Worm (Caenorhabditis elegans): Measurements from ENCODE around the gene clc-26.

clc-26 gene

DNA sequence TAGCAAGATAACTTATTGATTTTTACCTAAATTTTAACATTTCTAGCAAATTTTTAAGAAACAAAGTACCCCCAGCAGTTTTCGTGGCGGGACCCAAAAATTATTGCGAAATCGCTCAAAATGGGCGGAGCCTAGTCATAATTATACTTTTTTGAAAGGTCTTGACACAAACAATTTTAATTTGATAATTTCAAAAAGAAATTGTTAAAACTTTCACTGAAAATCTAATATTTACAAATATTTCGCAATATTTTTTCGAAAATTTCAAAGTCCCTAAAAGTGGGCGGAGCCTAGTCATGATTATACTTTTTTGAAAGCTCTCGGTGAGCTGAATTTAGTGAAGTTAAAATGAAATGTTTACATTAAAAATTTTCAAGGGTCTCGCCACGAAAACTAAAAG is 26.4 kb downstream of the clc-26 start:
- TF ChIP-seq fkh-10 (GFP tag; optimal IDR thresholded peaks at IDR 0.05): no peak
- no peak for TF ChIP-seq snpc-4 (tag; optimal IDR thresholded peaks at IDR 0.05)
- TF ChIP-seq efl-1 (optimal IDR thresholded peaks at IDR 0.05): no peak
- peak in 1 of 2 experiments; percentile 47 for TF ChIP-seq efl-1 (GFP tag; optimal IDR thresholded peaks at IDR 0.05 in 1 of 2)

DNA sequence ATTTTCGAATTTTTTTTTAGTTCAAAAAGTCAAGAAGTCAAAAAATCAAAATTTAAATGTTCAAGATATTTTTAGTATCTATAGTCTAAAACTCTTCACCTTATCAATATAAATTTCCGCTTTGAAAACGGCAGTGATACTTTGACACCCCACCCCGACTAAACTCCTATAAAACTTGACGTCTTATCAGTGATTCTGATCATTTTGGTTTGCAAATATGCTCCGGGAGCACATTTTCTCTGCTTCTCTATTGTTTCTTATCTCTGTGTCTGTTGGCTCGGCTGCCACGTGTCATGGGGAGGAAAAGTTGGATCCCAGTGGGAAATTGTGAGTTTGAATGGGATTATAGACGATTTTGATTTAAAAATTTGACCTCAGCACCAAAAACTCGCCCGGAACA is 28.4 kb downstream of the clc-26 start, which contains the start of gene clec-150:
Gene clec-150 (plus strand): TSS at position 198 of the 400 bp plus-strand sequence.
- TF ChIP-seq elt-2 (tag; optimal IDR thresholded peaks at IDR 0.05): peak; percentile 89
- TF ChIP-seq nhr-237 (tag; optimal IDR thresholded peaks at IDR 0.05): no peak
- no peak for TF ChIP-seq efl-1 (optimal IDR thresholded peaks at IDR 0.05)
- TF ChIP-seq efl-1 (GFP tag; optimal IDR thresholded peaks at IDR 0.05 in 1 of 2): peak in 1 of 2 experiments; percentile 79
- no peak for TF ChIP-seq ceh-8 (GFP tag; optimal IDR thresholded peaks at IDR 0.05)
- no peak for TF ChIP-seq unc-62 (GFP tag; optimal IDR thresholded peaks at IDR 0.05)
- peak in 1 of 2 experiments; percentile 14 for TF ChIP-seq lin-35 (GFP tag; optimal IDR thresholded peaks at IDR 0.05)
- peak; percentile 5 for TF ChIP-seq nhr-20 (tag; optimal IDR thresholded peaks at IDR 0.05)
- no peak for TF ChIP-seq elt-3 (tag; optimal IDR thresholded peaks at IDR 0.05)
- TF ChIP-seq dsc-1 (tag; optimal IDR thresholded peaks at IDR 0.05): no peak

DNA sequence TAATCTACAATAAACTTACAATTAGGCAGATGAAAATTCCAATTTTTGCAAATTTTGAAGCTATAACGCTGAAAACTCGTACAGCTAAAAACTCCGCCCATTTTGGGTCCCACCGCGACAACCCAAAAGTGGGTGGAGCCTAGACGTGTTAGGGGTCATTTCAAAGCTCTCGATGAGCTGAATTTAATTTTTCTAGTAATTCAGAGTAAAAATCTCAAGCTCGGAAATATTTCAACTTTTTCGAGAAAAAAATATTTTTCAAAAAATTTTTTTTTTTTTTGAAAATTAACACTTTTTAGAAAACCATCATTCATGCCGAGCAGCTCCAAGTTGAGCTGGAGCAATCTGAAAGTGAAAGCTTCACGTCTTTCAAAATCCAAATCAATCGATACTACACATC is 29.6 kb downstream of the clc-26 start, which contains the start of gene R06B10.7:
Gene R06B10.7 (minus strand): TSS at position 101 of the 400 bp plus-strand sequence.
- TF ChIP-seq nhr-12 (tag; optimal IDR thresholded peaks at IDR 0.05) (no peak), pqm-1 (tag; optimal IDR thresholded peaks at IDR 0.05) (no peak), mef-2 (tag; optimal IDR thresholded peaks at IDR 0.05) (no peak), irx-1 (tag; optimal IDR thresholded peaks at IDR 0.05) (no peak), dpl-1 (GFP tag; optimal IDR thresholded peaks at IDR 0.05) (no peak), ceh-63 (GFP tag; optimal IDR thresholded peaks at IDR 0.05) (no peak), ceh-90 (tag; optimal IDR thresholded peaks at IDR 0.05) (no peak), ceh-88 (GFP tag; IDR thresholded peaks at IDR 0.05) (no peak), aly-2 (tag; optimal IDR thresholded peaks at IDR 0.05) (no peak), dsc-1 (tag; optimal IDR thresholded peaks at IDR 0.05) (no peak), zag-1 (tag; optimal IDR thresholded peaks at IDR 0.05) (no peak)

DNA sequence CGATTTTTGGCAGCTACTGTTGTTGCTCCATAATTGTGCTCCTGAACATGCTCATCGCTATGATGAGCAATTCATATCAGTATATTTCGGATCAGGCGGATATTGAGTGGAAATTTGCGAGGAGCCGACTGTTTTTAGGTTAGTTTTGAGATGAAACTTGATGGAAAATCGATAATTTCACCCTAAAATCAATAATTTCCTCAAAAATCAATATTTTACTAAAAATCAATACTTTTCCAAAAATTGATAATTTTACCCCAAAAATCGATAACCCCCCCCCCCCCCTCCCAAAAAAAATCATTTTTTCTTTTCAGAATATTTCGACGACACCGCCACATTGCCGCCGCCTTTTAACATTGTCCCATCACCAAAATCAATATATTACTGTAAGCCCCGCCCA is 32.0 kb downstream of the clc-26 start:
- TF ChIP-seq ceh-82 (tag; optimal IDR thresholded peaks at IDR 0.05): no peak
- no peak for TF ChIP-seq hlh-17 (GFP tag; optimal IDR thresholded peaks at IDR 0.05; ENCODE audit: borderline replicate concordance)
- TF ChIP-seq Y116A8C.19 (tag; optimal IDR thresholded peaks at IDR 0.05; ENCODE audit: borderline replicate concordance): no peak
- no peak for TF ChIP-seq alr-1 (tag; optimal IDR thresholded peaks at IDR 0.05; ENCODE audit: borderline replicate concordance)
- TF ChIP-seq C34B4.2 (tag; optimal IDR thresholded peaks at IDR 0.05): no peak
- TF ChIP-seq lin-35 (GFP tag; optimal IDR thresholded peaks at IDR 0.05): no peak
- TF ChIP-seq ets-5 (GFP tag; IDR thresholded peaks at IDR 0.05): no peak
- no peak for TF ChIP-seq nhr-20 (tag; optimal IDR thresholded peaks at IDR 0.05)
- TF ChIP-seq lin-14 (GFP tag; optimal IDR thresholded peaks at IDR 0.05): no peak
- no peak for TF ChIP-seq aha-1 (tag; optimal IDR thresholded peaks at IDR 0.05)
- no peak for TF ChIP-seq nhr-11 (tag; optimal IDR thresholded peaks at IDR 0.05)

DNA sequence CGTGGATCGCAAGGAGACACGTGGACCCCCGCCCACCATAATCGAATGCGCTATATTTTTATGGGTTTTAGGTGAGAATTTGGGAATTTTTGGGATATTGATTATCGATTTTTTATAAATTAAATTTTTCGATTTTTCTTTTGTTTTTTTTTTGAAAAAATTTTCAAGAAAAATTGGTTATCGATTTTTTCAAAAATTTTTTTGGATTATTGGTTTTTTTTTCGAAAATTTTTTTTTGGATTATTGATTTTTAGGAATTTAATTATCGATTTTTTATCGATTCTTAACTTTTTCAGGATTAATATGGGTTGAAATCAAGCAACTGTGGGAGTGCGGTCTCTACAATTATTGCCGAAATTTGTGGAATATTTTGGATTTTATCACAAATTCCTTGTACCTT is 34.3 kb downstream of the clc-26 start:
- no peak for TF ChIP-seq tbx-2 (tag; optimal IDR thresholded peaks at IDR 0.05)
- TF ChIP-seq vab-15 (tag; optimal IDR thresholded peaks at IDR 0.05): no peak
- no peak for TF ChIP-seq hpl-2 (GFP tag; optimal IDR thresholded peaks at IDR 0.05)
- TF ChIP-seq nhr-85 (tag): no peak
- no peak for TF ChIP-seq zag-1 (tag; optimal IDR thresholded peaks at IDR 0.05)
- no peak for TF ChIP-seq nhr-90 (tag; optimal IDR thresholded peaks at IDR 0.05; ENCODE audit: poor library complexity)
- TF ChIP-seq lsy-2 (tag; optimal IDR thresholded peaks at IDR 0.05): no peak
- no peak for TF ChIP-seq sptf-1 (tag; optimal IDR thresholded peaks at IDR 0.05)
- TF ChIP-seq lin-13 (GFP tag; optimal IDR thresholded peaks at IDR 0.05): no peak
- no peak for TF ChIP-seq nhr-11 (tag; optimal IDR thresholded peaks at IDR 0.05)
- TF ChIP-seq efl-1 (optimal IDR thresholded peaks at IDR 0.05): no peak
- TF ChIP-seq efl-1 (GFP tag; optimal IDR thresholded peaks at IDR 0.05 in 1 of 2): no peak
- no peak for TF ChIP-seq lin-35 (GFP tag; optimal IDR thresholded peaks at IDR 0.05)
- no peak for TF ChIP-seq skn-1 (tag; optimal IDR thresholded peaks at IDR 0.05)
- TF ChIP-seq nhr-20 (tag; optimal IDR thresholded peaks at IDR 0.05): no peak
- no peak for TF ChIP-seq efl-3 (GFP tag; optimal IDR thresholded peaks at IDR 0.05)
- no peak for TF ChIP-seq mef-2 (tag; optimal IDR thresholded peaks at IDR 0.05)
- no peak for TF ChIP-seq nhr-84 (tag; optimal IDR thresholded peaks at IDR 0.05)
- TF ChIP-seq tlp-1 (tag; optimal IDR thresholded peaks at IDR 0.05): no peak
- no peak for TF ChIP-seq snpc-4 (tag; optimal IDR thresholded peaks at IDR 0.05)
- no peak for TF ChIP-seq ces-1 (GFP tag; optimal IDR thresholded peaks at IDR 0.05)

All from whole organism, L1 larva.